Fruit fly (Drosophila melanogaster): ENCODE results near the gene CG1486.

- TF ChIP-seq Gug (GFP tag; IDR thresholded peaks at IDR 0.05) (no peak), hth (optimal IDR thresholded peaks at IDR 0.05) (no peak), YL-1 (GFP tag; optimal IDR thresholded peaks at IDR 0.05) (peak; percentile 77), CG17359 (tag; optimal IDR thresholded peaks at IDR 0.05) (peak; percentile 23), CG7963 (GFP tag; IDR thresholded peaks at IDR 0.05; ENCODE audit: partially characterized antibody) (no peak), Fer2 (tag; optimal IDR thresholded peaks at IDR 0.05) (no peak), odd (GFP tag; optimal IDR thresholded peaks at IDR 0.05) (no peak), Pdp1 (GFP tag; optimal IDR thresholded peaks at IDR 0.05) (peak in 1 of 2 experiments; percentile 100), vnd (GFP tag; IDR thresholded peaks at IDR 0.05; ENCODE audit: partially characterized antibody) (no peak)
Measured at dm6 chrX:21362878-21363277, 39.0 kb downstream of the CG1486 start, which contains the start of the genes bbx and waw.
